Fruit fly (Drosophila melanogaster) whole organism, prepupa: ENCODE results near the gene Vps39.

Experiments used
- Blimp-1 ChIP-seq: fragments of 200-800 bp; sonication (Bioruptor generic); optimal IDR thresholded peaks from 3 replicates; lab custom pipeline; 2017; ENCODE audit warnings: missing biosample characterization, missing genetic modification characterization, mild to moderate bottlenecking, moderate library complexity, missing genetic modification reagents
- CG10669 ChIP-seq: fragments of 200-800 bp; sonication (Bioruptor generic); optimal IDR thresholded peaks from 3 replicates; lab custom pipeline; 2018; ENCODE audit warnings: missing biosample characterization, mild to moderate bottlenecking, missing genetic modification characterization, moderate library complexity
- CG11294 ChIP-seq: fragments of 200-800 bp; sonication (Bioruptor generic); IDR thresholded peaks from 2 replicates; pipeline ENCODE4 v1.3.6; 2022; ENCODE audit warnings: missing biosample characterization, missing genetic modification characterization
- CG11762 ChIP-seq: fragments of 200-800 bp; sonication (Bioruptor generic); optimal IDR thresholded peaks from 3 replicates; lab custom pipeline; 2016; ENCODE audit warnings: missing biosample characterization, missing genetic modification characterization; ENCODE audit not compliant: insufficient read depth
- CG11902 ChIP-seq: fragments of 200-800 bp; sonication (Bioruptor generic); optimal IDR thresholded peaks from 3 replicates; lab custom pipeline; 2016; ENCODE audit warnings: missing biosample characterization, missing genetic modification characterization
- CG15336 ChIP-seq: fragments of 200-800 bp; sonication (Bioruptor generic); IDR thresholded peaks from 2 replicates; pipeline ENCODE4 v1.3.6; 2022; ENCODE audit warnings: missing biosample characterization, missing genetic modification characterization
- CG1621 ChIP-seq: fragments of 200-800 bp; sonication (Bioruptor generic); optimal IDR thresholded peaks from 3 replicates; lab custom pipeline; 2018; ENCODE audit warnings: missing biosample characterization, mild to moderate bottlenecking, missing genetic modification characterization
- CG16779 ChIP-seq: fragments of 200-800 bp; sonication (Bioruptor generic); optimal IDR thresholded peaks from 3 replicates; lab custom pipeline; 2017; ENCODE audit warnings: missing biosample characterization, mild to moderate bottlenecking, missing genetic modification characterization
- CG3032 ChIP-seq: fragments of 200-800 bp; optimal IDR thresholded peaks from 2 replicates; lab custom pipeline; 2019; ENCODE audit warnings: missing biosample characterization, mild to moderate bottlenecking, missing genetic modification characterization, moderate library complexity
- CG31627 ChIP-seq: fragments of 200-800 bp; sonication (Bioruptor generic); optimal IDR thresholded peaks from 3 replicates; lab custom pipeline; 2016; ENCODE audit warnings: missing biosample characterization, missing genetic modification characterization
- CG32006 ChIP-seq: fragments of 200-800 bp; sonication (Bioruptor generic); optimal IDR thresholded peaks from 3 replicates; lab custom pipeline; 2017; ENCODE audit warnings: missing biosample characterization, mild to moderate bottlenecking, missing genetic modification characterization
- CG34406 ChIP-seq: fragments of 200-800 bp; sonication (Bioruptor generic); optimal IDR thresholded peaks from 3 replicates; lab custom pipeline; 2016; ENCODE audit warnings: missing biosample characterization, missing genetic modification characterization
- CG3919 ChIP-seq: fragments of 200-800 bp; sonication (Bioruptor generic); optimal IDR thresholded peaks from 3 replicates; lab custom pipeline; 2016; ENCODE audit warnings: missing biosample characterization, missing genetic modification characterization
- CG6163 ChIP-seq: fragments of 200-800 bp; sonication (Bioruptor generic); IDR thresholded peaks from 3 replicates; pipeline ENCODE4 v1.3.6; 2022; ENCODE audit warnings: missing biosample characterization, missing genetic modification characterization
- CG6792 ChIP-seq: fragments of 200-800 bp; sonication (Bioruptor generic); optimal IDR thresholded peaks from 3 replicates; lab custom pipeline; 2016; ENCODE audit warnings: missing biosample characterization, missing genetic modification characterization
- CG6854 ChIP-seq: fragments of 200-800 bp; sonication (Bioruptor generic); optimal IDR thresholded peaks from 2 replicates; lab custom pipeline; 2017; ENCODE audit warnings: missing biosample characterization, mild to moderate bottlenecking, missing genetic modification characterization
- CG7368 ChIP-seq: fragments of 200-800 bp; sonication (Bioruptor generic); optimal IDR thresholded peaks from 3 replicates; lab custom pipeline; 2016; ENCODE audit warnings: missing biosample characterization, missing genetic modification characterization
- CG8119 ChIP-seq: fragments of 200-800 bp; sonication (Bioruptor generic); IDR thresholded peaks from 3 replicates; pipeline ENCODE4 v1.3.6; 2022; ENCODE audit warnings: missing biosample characterization, missing genetic modification characterization
- CG8319 ChIP-seq: fragments of 200-800 bp; sonication (Bioruptor generic); optimal IDR thresholded peaks from 3 replicates; lab custom pipeline; 2016; ENCODE audit warnings: missing biosample characterization, missing genetic modification characterization
- CG8632 ChIP-seq: fragments of 200-800 bp; sonication (Bioruptor generic); optimal IDR thresholded peaks from 3 replicates; lab custom pipeline; 2016; ENCODE audit warnings: missing biosample characterization, missing genetic modification characterization
- CG9139 ChIP-seq: fragments of 200-800 bp; sonication (Bioruptor generic); optimal IDR thresholded peaks from 3 replicates; lab custom pipeline; 2017; ENCODE audit warnings: missing biosample characterization, mild to moderate bottlenecking, missing genetic modification characterization
- Eip75B ChIP-seq: fragments of 200-800 bp; sonication (Bioruptor generic); optimal IDR thresholded peaks from 3 replicates; lab custom pipeline; 2016; ENCODE audit warnings: missing biosample characterization, missing genetic modification characterization
- Eip78C ChIP-seq: fragments of 200-800 bp; sonication (Bioruptor generic); peaks from one replicate; lab custom pipeline; 2016; ENCODE audit warnings: missing biosample characterization, missing genetic modification characterization
- Eip93F ChIP-seq: fragments of 200-800 bp; sonication (Bioruptor generic); optimal IDR thresholded peaks from 2 replicates; lab custom pipeline; 2016; ENCODE audit warnings: missing biosample characterization, mild to moderate bottlenecking, missing genetic modification characterization
- Ets21C ChIP-seq: fragments of 200-800 bp; sonication (Bioruptor generic); optimal IDR thresholded peaks from 3 replicates; lab custom pipeline; 2016; ENCODE audit warnings: missing biosample characterization, missing genetic modification characterization
- Ets96B ChIP-seq: fragments of 200-800 bp; optimal IDR thresholded peaks from 2 replicates; lab custom pipeline; 2019; ENCODE audit warnings: missing biosample characterization, mild to moderate bottlenecking, missing genetic modification characterization, moderate library complexity
- Gug ChIP-seq: fragments of 200-800 bp; sonication (Bioruptor generic); IDR thresholded peaks from 2 replicates; pipeline ENCODE4 v1.3.6; 2022; ENCODE audit warnings: missing biosample characterization, missing genetic modification characterization
- Hr38 ChIP-seq: sonication (Bioruptor generic); optimal IDR thresholded peaks from 2 replicates; lab custom pipeline; 2016; ENCODE audit warnings: missing biosample characterization, missing genetic modification characterization
- Hr4 ChIP-seq: fragments of 200-800 bp; sonication (Bioruptor generic); optimal IDR thresholded peaks from 3 replicates; lab custom pipeline; 2016; ENCODE audit warnings: missing biosample characterization, missing genetic modification characterization
- Lpt ChIP-seq: fragments of 200-800 bp; sonication (Bioruptor generic); optimal IDR thresholded peaks from 3 replicates; lab custom pipeline; 2016; ENCODE audit warnings: missing biosample characterization, missing genetic modification characterization
- Met ChIP-seq: fragments of 200-800 bp; sonication (Bioruptor generic); optimal IDR thresholded peaks from 3 replicates; lab custom pipeline; 2016; ENCODE audit warnings: missing biosample characterization, missing genetic modification characterization
- OdsH ChIP-seq: fragments of 200-800 bp; sonication (Bioruptor generic); optimal IDR thresholded peaks from 3 replicates; lab custom pipeline; 2016; ENCODE audit warnings: missing biosample characterization, missing genetic modification characterization
- Smox ChIP-seq: fragments of 200-800 bp; sonication (Bioruptor generic); optimal IDR thresholded peaks from 3 replicates; lab custom pipeline; 2016; ENCODE audit warnings: missing biosample characterization, missing genetic modification characterization
- Sox102F ChIP-seq: fragments of 200-800 bp; sonication (Bioruptor generic); optimal IDR thresholded peaks from 2 replicates; lab custom pipeline; 2016; ENCODE audit warnings: missing biosample characterization, mild to moderate bottlenecking, missing genetic modification characterization
- Sox14 ChIP-seq: fragments of 200-800 bp; sonication (Bioruptor generic); optimal IDR thresholded peaks from 3 replicates; lab custom pipeline; 2016; ENCODE audit warnings: missing biosample characterization, missing genetic modification characterization
- Sox15 ChIP-seq: fragments of 200-800 bp; sonication (Bioruptor generic); optimal IDR thresholded peaks from 3 replicates; lab custom pipeline; 2016; ENCODE audit warnings: missing biosample characterization, missing genetic modification characterization
- achi ChIP-seq: fragments of 200-800 bp; sonication (Bioruptor generic); optimal IDR thresholded peaks from 3 replicates; lab custom pipeline; 2016; ENCODE audit warnings: missing biosample characterization, missing genetic modification characterization
- acj6 ChIP-seq: fragments of 200-800 bp; sonication (Bioruptor generic); optimal IDR thresholded peaks from 3 replicates; lab custom pipeline; 2016; ENCODE audit warnings: missing biosample characterization, missing genetic modification characterization
- cyc ChIP-seq: fragments of 200-800 bp; sonication (Bioruptor generic); optimal IDR thresholded peaks from 3 replicates; lab custom pipeline; 2016; ENCODE audit warnings: missing biosample characterization, missing genetic modification characterization
- dac ChIP-seq: fragments of 200-800 bp; sonication (Bioruptor generic); optimal IDR thresholded peaks from 2 replicates; lab custom pipeline; 2017; ENCODE audit warnings: missing biosample characterization, mild to moderate bottlenecking, missing genetic modification characterization
- esn ChIP-seq: fragments of 200-800 bp; sonication (Bioruptor generic); optimal IDR thresholded peaks from 2 replicates; lab custom pipeline; 2016; ENCODE audit warnings: missing biosample characterization, mild to moderate bottlenecking, missing genetic modification characterization, moderate library complexity
- fd59A ChIP-seq: fragments of 200-800 bp; sonication (Bioruptor generic); optimal IDR thresholded peaks from 2 replicates; lab custom pipeline; 2017; ENCODE audit warnings: missing biosample characterization, mild to moderate bottlenecking, missing genetic modification characterization, missing genetic modification reagents
- fkh ChIP-seq: fragments of 200-800 bp; sonication (Bioruptor generic); optimal IDR thresholded peaks from 3 replicates; lab custom pipeline; 2017; ENCODE audit warnings: missing biosample characterization, mild to moderate bottlenecking, missing genetic modification characterization, moderate library complexity
- net ChIP-seq: fragments of 200-800 bp; sonication (Bioruptor generic); optimal IDR thresholded peaks from 3 replicates; lab custom pipeline; 2016; ENCODE audit warnings: missing biosample characterization, missing genetic modification characterization
- pdm3 ChIP-seq: fragments of 200-800 bp; sonication (Bioruptor generic); optimal IDR thresholded peaks from 3 replicates; lab custom pipeline; 2016; ENCODE audit warnings: missing biosample characterization, missing genetic modification characterization
- salr ChIP-seq, 2 experiments: fragments of 200-800 bp; sonication (Bioruptor generic); optimal IDR thresholded peaks; 3 replicates each; lab custom pipeline; 2016 to 2018; ENCODE audit warnings: missing biosample characterization in 2 of 2, missing genetic modification characterization in 2 of 2, mild to moderate bottlenecking in 1 of 2
- ss ChIP-seq, 2 experiments: fragments of 200-800 bp; sonication (Bioruptor generic); optimal IDR thresholded peaks; 2 replicates in 1 of 2; 3 replicates in 1 of 2; lab custom pipeline; 2017 to 2018; ENCODE audit warnings: mild to moderate bottlenecking in 2 of 2, missing biosample characterization in 2 of 2, missing genetic modification characterization in 2 of 2, moderate library complexity in 1 of 2
- topi ChIP-seq: fragments of 200-800 bp; sonication (Bioruptor generic); optimal IDR thresholded peaks from 3 replicates; lab custom pipeline; 2016; ENCODE audit warnings: missing biosample characterization, missing genetic modification characterization

The Vps39 gene

DNA sequence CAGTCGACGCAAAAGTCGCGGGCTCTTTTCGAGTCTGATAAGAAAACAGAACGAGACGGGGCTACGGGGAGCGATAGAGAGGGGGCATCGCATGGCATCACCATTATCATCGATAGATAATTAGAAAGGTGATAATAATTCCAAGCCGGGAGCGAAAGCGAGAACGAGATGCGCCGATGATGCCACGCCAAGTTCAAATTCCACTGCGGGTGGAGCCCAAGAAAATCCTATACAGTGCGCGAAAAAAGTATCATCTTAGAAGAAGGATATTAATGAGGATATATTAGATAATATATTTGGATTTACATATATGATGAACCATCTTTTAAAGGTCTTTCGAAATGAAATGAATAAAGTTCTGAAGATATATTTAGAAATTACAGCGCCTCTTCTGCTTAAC lies 38.5 kb upstream of the Vps39 start (continued):
- TF ChIP-seq CG11294 (GFP tag; lab: Robert Waterston, UW) (no peak), Eip78C (GFP tag; lab: Kevin White, UChicago) (peak; percentile 64), CG3919 (GFP tag; lab: Kevin White, UChicago) (no peak), OdsH (GFP tag; lab: Kevin White, UChicago) (no peak), fkh (GFP tag; lab: Kevin White, UChicago) (no peak), CG7368 (GFP tag; lab: Kevin White, UChicago) (no peak)
- TF ChIP-seq, all 60 proteins: peak for 7

DNA sequence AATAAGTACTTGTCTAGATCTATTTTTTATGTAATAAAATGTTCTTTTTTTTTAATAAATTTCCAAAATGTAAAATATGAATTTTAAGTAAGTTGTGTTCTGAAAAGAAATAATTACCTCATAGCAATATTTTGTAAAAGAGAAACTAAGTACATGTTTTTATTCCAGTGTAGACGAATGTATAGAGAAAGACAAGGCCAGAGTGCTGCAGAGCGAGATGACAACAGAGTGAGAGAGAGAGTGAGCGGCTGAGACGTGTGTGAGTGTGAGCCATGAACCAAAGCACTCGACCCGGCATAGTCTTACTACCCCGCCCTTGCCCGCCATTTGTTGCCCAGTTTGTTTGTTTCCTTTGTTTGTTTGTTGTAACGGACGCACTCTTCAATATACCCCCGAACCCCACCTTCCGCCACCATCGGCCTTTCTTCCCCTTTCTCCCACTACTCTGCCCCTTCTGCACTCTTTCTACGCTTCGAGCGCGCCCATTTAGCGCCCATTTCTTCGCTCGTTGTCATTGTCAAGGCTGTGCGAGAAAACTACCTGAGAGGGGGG lies 37.2 kb upstream of the Vps39 start:
- TF ChIP-seq pdm3 (GFP tag; lab: Kevin White, UChicago) (no peak), CG31627 (GFP tag; lab: Kevin White, UChicago) (no peak), OdsH (GFP tag; lab: Kevin White, UChicago) (peak; percentile 15), dac (GFP tag; lab: Kevin White, UChicago) (no peak), CG8119 (GFP tag; lab: Robert Waterston, UW) (peak; percentile 31; the same call in 1 of the 3 replicates), Eip78C (GFP tag; lab: Kevin White, UChicago) (peak; percentile 75), ss (GFP tag; optimal IDR thresholded peaks at IDR 0.05; lab: Kevin White, UChicago) (peak; percentile 36 to 46), CG11762 (peak; percentile 15), CG6792 (peak; percentile 39), Hr38 (no peak), topi (GFP tag; lab: Kevin White, UChicago) (no peak), Eip93F (GFP tag; lab: Kevin White, UChicago) (no peak), Sox102F (GFP tag; lab: Kevin White, UChicago) (peak; percentile 40), CG3919 (GFP tag; lab: Kevin White, UChicago) (peak; percentile 57), esn (peak; percentile 61), CG16779 (tag; lab: Kevin White, UChicago) (peak; percentile 6), Blimp-1 (peak; percentile 33), Sox15 (GFP tag; lab: Kevin White, UChicago) (no peak), CG8632 (GFP tag; lab: Kevin White, UChicago) (peak; percentile 63), salr (GFP tag; optimal IDR thresholded peaks at IDR 0.05; lab: Kevin White, UChicago) (peak; percentile 58 to 82), CG32006 (peak; percentile 62), Smox (no peak), Hr4 (peak; percentile 0), CG10669 (GFP tag; lab: Kevin White, UChicago) (peak; percentile 45), CG7368 (GFP tag; lab: Kevin White, UChicago) (peak; percentile 0), CG8319 (GFP tag; lab: Kevin White, UChicago) (no peak), Sox14 (GFP tag; lab: Kevin White, UChicago) (peak; percentile 88), CG34406 (GFP tag; lab: Kevin White, UChicago) (peak; percentile 45), fkh (GFP tag; lab: Kevin White, UChicago) (peak; percentile 99), CG15336 (GFP tag; lab: Robert Waterston, UW) (peak; percentile 13; the same call in 1 of the 2 replicates), CG11294 (GFP tag; lab: Robert Waterston, UW) (no peak), cyc (GFP tag; lab: Kevin White, UChicago) (no peak), Ets21C (GFP tag; lab: Kevin White, UChicago) (no peak), CG3032 (peak; percentile 62), Eip75B (GFP tag; lab: Kevin White, UChicago) (peak; percentile 46), acj6 (GFP tag; lab: Kevin White, UChicago) (no peak), fd59A (GFP tag; lab: Kevin White, UChicago) (no peak), Met (GFP tag; lab: Kevin White, UChicago) (no peak), CG6854 (GFP tag; lab: Kevin White, UChicago) (peak; percentile 70), net (peak; percentile 7), CG6163 (peak; percentile 85), Lpt (GFP tag; lab: Kevin White, UChicago) (peak; percentile 55), CG9139 (GFP tag; lab: Kevin White, UChicago) (peak; percentile 66), Ets96B (tag; lab: Kevin White, UChicago) (peak; percentile 51), CG1621 (tag; lab: Kevin White, UChicago) (peak; percentile 65), CG11902 (GFP tag; lab: Kevin White, UChicago) (no peak), achi (GFP tag; lab: Kevin White, UChicago) (no peak), Gug (GFP tag; lab: Robert Waterston, UW) (no peak)
